Fruit fly (Drosophila melanogaster) whole organism, embryonic: ENCODE measurements around the gene Sec20.

Source experiments
- CG43689 ChIP-seq: fragments of 200-800 bp; sonication (Bioruptor generic); IDR thresholded peaks from 2 replicates; pipeline ENCODE4 v1.3.6; 2022; ENCODE audit warnings: missing biosample characterization, missing genetic modification characterization
- Doc2 ChIP-seq: fragments of 200-800 bp; sonication (Bioruptor generic); IDR thresholded peaks from 2 replicates; pipeline ENCODE4 v1.3.6; 2022; ENCODE audit warnings: missing biosample characterization, missing genetic modification characterization
- Dp ChIP-seq: fragments of 200-800 bp; sonication (Bioruptor generic); optimal IDR thresholded peaks from 2 replicates; lab custom pipeline; 2018; ENCODE audit warnings: missing biosample characterization, mild to moderate bottlenecking, missing genetic modification characterization, moderate library complexity
- Six4 ChIP-seq: fragments of 200-800 bp; sonication (Bioruptor generic); optimal IDR thresholded peaks from 2 replicates; lab custom pipeline; 2016; ENCODE audit warnings: missing biosample characterization, missing genetic modification characterization
- gt ChIP-seq: fragments of 200-800 bp; sonication (Bioruptor generic); IDR thresholded peaks from 2 replicates; pipeline ENCODE4 v1.3.6; 2022; ENCODE audit warnings: missing biosample characterization, missing genetic modification characterization
- h ChIP-seq: fragments of >200 bp; optimal IDR thresholded peaks from 2 replicates; lab custom pipeline; 2017
- hth ChIP-seq: fragments of >200 bp; optimal IDR thresholded peaks from 2 replicates; lab custom pipeline; 2017; ENCODE audit warnings: inconsistent platforms

Sec20 gene

DNA sequence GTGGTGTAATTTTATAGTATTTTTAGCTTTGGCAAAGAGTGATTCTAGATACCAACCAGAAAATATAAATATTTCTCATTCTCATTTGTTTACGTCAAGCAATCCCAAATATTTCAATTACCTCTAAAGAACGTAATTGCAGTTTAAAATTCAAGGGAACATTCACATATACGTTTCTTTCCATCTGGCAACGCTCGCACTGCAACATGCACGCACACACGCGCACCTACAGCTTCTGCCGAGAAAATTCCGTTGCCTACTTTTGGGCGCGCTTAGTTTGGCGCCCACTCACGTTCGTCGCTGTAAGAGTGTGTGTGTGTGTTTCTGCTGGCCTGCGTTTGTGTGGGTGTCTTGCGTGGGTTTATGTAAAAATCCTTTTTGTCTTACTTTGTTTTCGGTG, 51.9 kb downstream of the Sec20 start (continued):
- no peak for TF ChIP-seq gt
- TF ChIP-seq Dp (GFP tag; lab: Kevin White, UChicago), result peak; percentile 22
- no peak for TF ChIP-seq Six4
- no peak for TF ChIP-seq h (lab: Kevin White, UChicago)
- no peak for TF ChIP-seq CG43689 (GFP tag; lab: Robert Waterston, UW)
- TF ChIP-seq hth (lab: Kevin White, UChicago), result no peak
- TF ChIP-seq Doc2 (GFP tag; lab: Robert Waterston, UW), result no peak
